Worm (Caenorhabditis elegans) whole organism, dauer: ENCODE results near the gene duo-1.

Experiments
- unc-62 ChIP-seq: sonication (generic microtip); optimal IDR thresholded peaks from 2 replicates; lab custom pipeline; 2017; ENCODE audit warnings: missing biosample characterization, missing genetic modification reagents, missing genetic modification characterization

The duo-1 gene

DNA sequence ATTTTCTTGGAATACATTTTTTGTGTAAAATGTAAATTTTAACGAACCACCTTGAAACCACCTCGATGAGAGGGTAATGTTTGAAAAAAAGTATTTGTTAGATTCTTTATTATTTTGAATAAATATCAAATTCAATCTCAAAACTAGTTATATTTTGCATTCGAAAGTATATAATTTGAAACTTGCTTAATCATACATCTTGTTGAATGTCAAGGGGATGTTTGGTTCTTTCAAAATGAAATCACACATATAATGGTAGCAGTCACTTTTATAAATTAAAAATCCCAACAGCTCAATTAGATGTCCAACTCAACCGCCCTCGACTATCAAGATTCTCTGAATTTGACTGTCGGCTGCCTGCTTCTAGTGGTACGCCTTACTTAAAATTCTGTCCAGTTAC, 10.1 kb downstream of the duo-1 start, which contains the start of gene srx-87:
TSS of gene srx-87 (plus strand) at position 301 of the 400 bp plus-strand sequence.
- TF ChIP-seq unc-62 (GFP tag; lab: Kevin White, UChicago): no peak

- no peak for TF ChIP-seq unc-62 (GFP tag; lab: Kevin White, UChicago)
These were observed 15.8 kb downstream of the duo-1 start, which contains the start of the genes nhr-101 and pms-2 for ce11 chrV:11570169-11570651. Gene nhr-101, plus strand, starts transcription at chrV:11570476. Gene pms-2, minus strand, starts transcription at chrV:11570601.

DNA sequence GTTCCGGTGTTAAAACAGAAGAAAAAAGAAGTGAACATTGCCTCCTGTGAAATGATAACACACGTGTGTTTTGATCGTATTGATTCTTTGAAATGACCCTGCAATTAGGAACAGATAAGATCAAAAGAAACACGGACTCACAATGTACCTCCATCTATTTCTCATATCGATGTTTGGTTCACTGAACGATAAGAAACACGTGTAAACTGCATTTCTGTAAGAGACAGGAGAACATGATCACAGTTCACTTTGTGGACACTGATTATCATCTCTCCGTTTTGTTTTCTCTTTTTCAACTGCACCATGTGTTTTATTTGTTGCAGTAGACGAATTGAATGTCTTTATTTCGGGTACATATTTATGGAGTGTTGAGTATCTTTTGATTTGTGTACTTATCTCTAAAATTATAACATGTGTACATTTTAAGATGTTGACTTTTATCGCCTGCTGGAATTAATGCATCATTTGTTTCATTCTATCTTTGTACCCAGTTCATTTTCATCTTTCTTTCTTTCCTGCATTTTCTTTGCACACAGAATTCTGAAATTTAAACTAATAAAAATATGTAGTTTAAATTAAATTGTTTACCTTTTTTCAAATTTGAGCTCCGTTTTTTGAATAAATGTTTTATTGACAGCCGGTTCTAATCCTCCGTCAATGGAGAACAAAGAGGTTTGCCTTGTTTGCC, 18.5 kb downstream of the duo-1 start, which contains the start of the genes H12C20.7 and nhr-68:
TSS of gene H12C20.7 (minus strand) at position 188 of the 688 bp plus-strand sequence.
TSS of gene nhr-68 (plus strand) at position 638 of the 688 bp plus-strand sequence.
- no peak for TF ChIP-seq unc-62 (GFP tag; lab: Kevin White, UChicago)

ce11 chrV:11574563-11574962, 20.1 kb downstream of the duo-1 start:
- TF ChIP-seq unc-62 (GFP tag; lab: Kevin White, UChicago): no peak

ce11 chrV:11580826-11581225, 26.4 kb downstream of the duo-1 start, which contains the start of gene srx-90:
Gene srx-90, plus strand, starts transcription at chrV:11581126.
- TF ChIP-seq unc-62 (GFP tag; lab: Kevin White, UChicago): no peak

DNA sequence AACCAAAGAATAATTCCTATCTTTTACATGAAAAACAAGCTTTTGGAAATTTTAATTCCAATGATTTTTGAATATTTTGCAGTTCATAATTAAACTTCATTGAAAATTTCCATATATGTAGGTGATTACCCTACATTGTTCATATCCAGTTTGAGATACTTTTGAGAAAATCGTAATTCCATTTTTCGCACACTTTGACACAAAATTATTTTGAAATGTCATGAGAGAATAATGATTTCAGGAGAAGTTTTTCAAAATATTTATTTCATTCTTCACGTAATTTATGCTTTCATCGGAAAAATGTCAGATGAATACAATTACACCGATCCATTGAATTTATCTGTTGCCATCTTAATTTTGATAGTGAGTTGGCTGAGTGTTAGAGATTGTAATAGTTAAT, 28.8 kb downstream of the duo-1 start, which contains the start of gene srx-88:
TSS of gene srx-88 (plus strand) at position 301 of the 400 bp plus-strand sequence.
- TF ChIP-seq unc-62 (GFP tag; lab: Kevin White, UChicago): no peak

DNA sequence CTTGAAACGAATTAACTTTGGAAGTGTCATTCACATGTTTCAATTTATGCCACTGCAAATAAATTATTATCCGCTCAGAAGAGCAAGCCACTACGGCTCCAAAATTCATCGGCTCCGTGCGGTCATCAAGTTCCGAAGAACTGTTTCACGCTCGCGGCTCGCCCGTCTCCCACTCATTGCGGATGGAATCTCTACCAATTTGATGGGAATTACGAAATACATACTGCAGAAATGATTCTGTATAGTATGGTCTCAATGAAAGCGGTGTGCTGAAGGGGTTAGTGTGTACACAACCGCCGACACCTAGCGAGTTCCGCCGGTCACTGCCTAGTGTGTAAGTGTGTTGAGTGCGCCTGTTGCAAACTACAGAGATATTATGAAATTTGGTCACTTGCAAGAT, 30.7 kb downstream of the duo-1 start:
- no peak for TF ChIP-seq unc-62 (GFP tag; lab: Kevin White, UChicago)

DNA sequence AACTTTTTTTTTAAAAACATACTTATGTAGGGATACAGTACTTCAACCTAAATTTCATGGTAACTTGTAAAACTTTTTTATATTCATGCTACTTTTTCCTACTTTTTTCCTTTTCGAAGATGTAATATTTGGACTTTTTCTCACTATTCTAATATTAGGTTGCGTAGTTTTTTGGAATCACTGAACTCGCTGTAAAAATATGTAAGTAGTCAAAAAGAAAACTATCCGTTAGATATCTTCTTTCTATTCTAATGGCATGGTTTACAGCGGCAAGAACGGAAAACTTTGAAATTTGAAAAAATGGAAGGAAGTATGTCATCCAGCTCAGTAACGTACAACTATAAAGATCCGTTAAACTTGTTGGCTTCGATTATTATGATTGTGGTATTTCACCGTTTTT, 35.0 kb downstream of the duo-1 start, which contains the start of gene srx-82:
TSS of gene srx-82 (plus strand) at position 301 of the 400 bp plus-strand sequence.
- no peak for TF ChIP-seq unc-62 (GFP tag; lab: Kevin White, UChicago)

DNA sequence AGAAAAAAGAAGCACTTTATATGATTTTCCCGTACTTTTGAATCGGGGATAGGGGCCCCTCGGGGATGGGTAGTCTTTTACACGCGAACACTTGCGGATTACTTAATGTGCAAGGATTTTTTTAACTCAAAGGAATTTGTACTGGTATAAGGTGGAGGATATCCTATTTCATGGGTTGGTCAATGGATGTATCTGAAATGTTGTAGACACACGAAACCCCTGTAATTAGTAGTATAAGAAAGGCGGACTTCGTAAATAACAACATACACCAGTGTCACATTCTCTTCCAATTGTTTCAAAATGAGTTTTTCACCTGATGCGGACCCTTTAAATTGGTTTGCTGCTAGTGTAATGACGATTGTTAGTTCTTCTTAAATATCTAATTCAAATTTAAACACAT, 39.0 kb downstream of the duo-1 start, which contains the start of gene srx-80:
TSS of gene srx-80 (plus strand) at position 301 of the 400 bp plus-strand sequence.
- no peak for TF ChIP-seq unc-62 (GFP tag; lab: Kevin White, UChicago)

- no peak for TF ChIP-seq unc-62 (GFP tag; lab: Kevin White, UChicago)
These were observed 39.5 kb downstream of the duo-1 start for ce11 chrV:11593888-11594287.

ce11 chrV:11598807-11599206, 44.4 kb downstream of the duo-1 start, which contains the start of gene srx-84:
Gene srx-84, plus strand, starts transcription at chrV:11599107.
- no peak for TF ChIP-seq unc-62 (GFP tag; lab: Kevin White, UChicago)

ce11 chrV:11600800-11601199, 46.4 kb downstream of the duo-1 start, which contains the start of gene F35B12.9:
Gene F35B12.9, plus strand, starts transcription at chrV:11601171.
- TF ChIP-seq unc-62 (GFP tag; lab: Kevin White, UChicago): no peak

ce11 chrV:11604484-11604883, 50.1 kb downstream of the duo-1 start, which contains the start of gene dhs-20:
Gene dhs-20, minus strand, starts transcription at chrV:11604563.
- TF ChIP-seq unc-62 (GFP tag; lab: Kevin White, UChicago): no peak

- no peak for TF ChIP-seq unc-62 (GFP tag; lab: Kevin White, UChicago)
These were observed 50.8 kb downstream of the duo-1 start for ce11 chrV:11605227-11605626.

- TF ChIP-seq unc-62 (GFP tag; lab: Kevin White, UChicago): no peak
These were observed 52.0 kb downstream of the duo-1 start, which contains the start of gene idpp-16 for ce11 chrV:11606424-11606823. Gene idpp-16, minus strand, starts transcription at chrV:11606524.
